Fruit fly (Drosophila melanogaster): Measurements from ENCODE around the gene CG13282.

Gene CG13282

DNA sequence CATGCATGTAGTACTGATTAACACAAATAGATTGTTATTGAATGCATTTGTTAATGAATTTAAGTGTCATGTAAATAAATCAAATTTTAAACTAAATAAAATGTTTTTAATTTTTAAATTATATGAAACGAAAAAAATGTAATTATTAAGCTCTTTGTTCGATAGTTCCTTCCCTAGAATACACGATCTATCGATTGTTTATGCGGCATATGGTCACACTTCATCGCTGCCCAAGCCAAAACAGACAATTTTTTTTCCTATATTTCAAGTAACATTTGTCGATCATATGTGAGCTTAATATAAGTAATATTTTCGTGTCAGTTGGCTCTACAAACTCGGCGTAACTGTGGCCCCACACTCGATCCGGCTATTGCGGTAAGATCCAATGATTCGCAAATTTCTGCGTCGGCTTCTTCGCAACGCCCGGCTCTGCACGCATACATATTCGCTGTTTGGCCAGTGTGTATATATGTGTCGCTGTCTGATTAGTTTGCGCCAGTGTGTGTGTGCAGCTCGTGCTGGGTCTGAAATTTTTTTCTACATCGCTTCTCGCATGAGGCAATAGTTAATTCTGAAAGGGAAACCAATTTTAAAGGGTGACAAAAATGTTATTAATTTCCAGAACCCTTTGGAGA lies 7.3 kb downstream of the CG13282 start, which contains the start of gene AspRS-m (continued):
- TF ChIP-seq CG17328 (GFP tag; IDR thresholded peaks at IDR 0.05) (no peak), CG11398 (GFP tag; optimal IDR thresholded peaks at IDR 0.05) (no peak), CG32767 (GFP tag; IDR thresholded peaks at IDR 0.05) (no peak), CG3163 (GFP tag; optimal IDR thresholded peaks at IDR 0.05) (no peak), CG10366 (GFP tag; IDR thresholded peaks at IDR 0.05) (no peak), tup (GFP tag; optimal IDR thresholded peaks at IDR 0.05) (no peak), tna (GFP tag; IDR thresholded peaks at IDR 0.05; ENCODE audit: partially characterized antibody) (peak; percentile 77; the same call in 1 of the 2 replicates), NfI (GFP tag; optimal IDR thresholded peaks at IDR 0.05) (no peak), CG3281 (GFP tag; optimal IDR thresholded peaks at IDR 0.05) (no peak), CG16815 (GFP tag; optimal IDR thresholded peaks at IDR 0.05) (no peak), CG17186 (GFP tag; optimal IDR thresholded peaks at IDR 0.05) (no peak), inv (GFP tag; IDR thresholded peaks at IDR 0.05; ENCODE audit: partially characterized antibody) (peak; percentile 88), CG8765 (GFP tag; IDR thresholded peaks at IDR 0.05) (no peak), btn (GFP tag; optimal IDR thresholded peaks at IDR 0.05) (no peak), ken (GFP tag; IDR thresholded peaks at IDR 0.05) (no peak), CG42726 (GFP tag; IDR thresholded peaks at IDR 0.05; ENCODE audit: partially characterized antibody) (peak; percentile 83; the same call in 1 of the 2 replicates), CG7556 (GFP tag; optimal IDR thresholded peaks at IDR 0.05) (no peak), sim (GFP tag; IDR thresholded peaks at IDR 0.05) (no peak), ind (GFP tag; optimal IDR thresholded peaks at IDR 0.05) (peak; percentile 17), CG12942 (GFP tag; optimal IDR thresholded peaks at IDR 0.05) (no peak), CG18011 (GFP tag; optimal IDR thresholded peaks at IDR 0.05) (no peak), CG11696 (GFP tag; IDR thresholded peaks at IDR 0.05) (no peak), br (optimal IDR thresholded peaks at IDR 0.05) (no peak), zfh2 (GFP tag; optimal IDR thresholded peaks at IDR 0.05) (no peak), CG4328 (GFP tag; optimal IDR thresholded peaks at IDR 0.05) (no peak), D19A (tag; optimal IDR thresholded peaks at IDR 0.05) (no peak), run (tag; optimal IDR thresholded peaks at IDR 0.05) (no peak), Ada2b (GFP tag; IDR thresholded peaks at IDR 0.05) (no peak), CG18619 (GFP tag; optimal IDR thresholded peaks at IDR 0.05) (no peak), CG2199 (GFP tag; IDR thresholded peaks at IDR 0.05) (no peak), Hand (GFP tag; optimal IDR thresholded peaks at IDR 0.05) (no peak), CG7963 (GFP tag; IDR thresholded peaks at IDR 0.05; ENCODE audit: partially characterized antibody) (peak; percentile 87), jing (GFP tag; optimal IDR thresholded peaks at IDR 0.05) (no peak), CG12219 (GFP tag; optimal IDR thresholded peaks at IDR 0.05) (no peak), nerfin-1 (tag; optimal IDR thresholded peaks at IDR 0.05) (peak; percentile 72), peb (GFP tag; IDR thresholded peaks at IDR 0.05) (no peak), Hr78 (GFP tag; optimal IDR thresholded peaks at IDR 0.05) (no peak), CG2678 (tag; optimal IDR thresholded peaks at IDR 0.05) (no peak), CG8089 (GFP tag; optimal IDR thresholded peaks at IDR 0.05) (no peak), CG1832 (GFP tag; optimal IDR thresholded peaks at IDR 0.05) (no peak), otp (GFP tag; IDR thresholded peaks at IDR 0.05) (no peak), CG4282 (GFP tag; optimal IDR thresholded peaks at IDR 0.05) (no peak), Lim3 (GFP tag; IDR thresholded peaks at IDR 0.05) (no peak), maf-S (GFP tag; optimal IDR thresholded peaks at IDR 0.05) (no peak), TFAM (GFP tag; optimal IDR thresholded peaks at IDR 0.05) (no peak), Side (GFP tag; optimal IDR thresholded peaks at IDR 0.05) (no peak), CG31365 (tag; optimal IDR thresholded peaks at IDR 0.05) (no peak), Oli (tag; optimal IDR thresholded peaks at IDR 0.05) (no peak), prd (optimal IDR thresholded peaks at IDR 0.05) (no peak), prd (GFP tag; IDR thresholded peaks at IDR 0.05) (0 out of 3 replicates have a peak, but pooled peaks have one; percentile 18), CG15011 (GFP tag; optimal IDR thresholded peaks at IDR 0.05) (no peak)
